Worm (Caenorhabditis elegans) whole organism, L1 larva: ENCODE measurements around the gene cnc-10.

Source experiments
- aha-1 ChIP-seq: fragments of 150-350 bp; optimal IDR thresholded peaks from 2 replicates; lab custom pipeline; 2014; ENCODE audit warnings: missing biosample characterization, missing genetic modification characterization
- aly-2 ChIP-seq: fragments of 150-350 bp; optimal IDR thresholded peaks from 2 replicates; lab custom pipeline; 2014; ENCODE audit warnings: missing biosample characterization, missing genetic modification characterization
- ama-1 ChIP-seq: fragments of 150-350 bp; optimal IDR thresholded peaks from 2 replicates; lab custom pipeline; 2014
- elt-2 ChIP-seq: sonication (generic microtip); optimal IDR thresholded peaks from 2 replicates; lab custom pipeline; 2016; ENCODE audit warnings: missing genetic modification characterization, mild to moderate bottlenecking, inconsistent platforms, missing compliant biosample characterization, missing genetic modification reagents
- lin-35 ChIP-seq, 2 experiments: fragments of 150-350 bp; optimal IDR thresholded peaks; 2 replicates each; lab custom pipeline; 2014; ENCODE audit warnings: missing biosample characterization in 2 of 2, missing genetic modification characterization in 2 of 2, missing genetic modification reagents in 2 of 2
- unc-62 ChIP-seq: fragments of 150-350 bp; optimal IDR thresholded peaks from 2 replicates; lab custom pipeline; 2014; ENCODE audit warnings: missing biosample characterization, missing genetic modification reagents, missing genetic modification characterization
- xbp-1 ChIP-seq: sonication (generic microtip); optimal IDR thresholded peaks from 2 replicates; lab custom pipeline; 2016; ENCODE audit warnings: missing genetic modification characterization, missing compliant biosample characterization

- no peak for TF ChIP-seq ama-1
- TF ChIP-seq lin-35 (GFP tag; optimal IDR thresholded peaks at IDR 0.05; lab: Kevin White, UChicago) = no peak
- TF ChIP-seq aha-1 (tag; lab: Kevin White, UChicago) = no peak
- no peak for TF ChIP-seq xbp-1
- TF ChIP-seq elt-2 (tag; lab: Kevin White, UChicago) = no peak
- TF ChIP-seq aly-2 (tag; lab: Kevin White, UChicago) = no peak
- no peak for TF ChIP-seq unc-62 (GFP tag; lab: Kevin White, UChicago)
These were observed 21.2 kb upstream of the cnc-10 start, which contains the start of gene srg-41 for ce11 chrV:11161791-11162190.
